Fruit fly (Drosophila melanogaster) whole organism, embryonic: ENCODE results near the gene Bace.

Source experiments
- Atf-2 ChIP-seq: fragments of 200-800 bp; sonication (Bioruptor generic); optimal IDR thresholded peaks from 2 replicates; lab custom pipeline; 2016; ENCODE audit warnings: missing biosample characterization, missing genetic modification characterization
- CG11085 ChIP-seq: fragments of 200-800 bp; sonication (Bioruptor generic); IDR thresholded peaks from 2 replicates; pipeline ENCODE4 v1.3.6; 2022; ENCODE audit warnings: missing biosample characterization, missing genetic modification characterization
- CG11504 ChIP-seq: fragments of 200-800 bp; sonication (Bioruptor generic); optimal IDR thresholded peaks from 3 replicates; lab custom pipeline; 2019; ENCODE audit warnings: missing biosample characterization, mild to moderate bottlenecking, missing genetic modification characterization, moderate library complexity
- CG1233 ChIP-seq: fragments of 200-800 bp; sonication (Bioruptor generic); optimal IDR thresholded peaks from 4 replicates; lab custom pipeline; 2018; ENCODE audit warnings: missing biosample characterization, mild to moderate bottlenecking, missing genetic modification characterization
- CG12391 ChIP-seq: fragments of 200-800 bp; sonication (Bioruptor generic); optimal IDR thresholded peaks from 3 replicates; lab custom pipeline; 2018; ENCODE audit warnings: missing biosample characterization, mild to moderate bottlenecking, missing genetic modification characterization, moderate library complexity
- CG15479 ChIP-seq: fragments of 200-800 bp; sonication (Bioruptor generic); optimal IDR thresholded peaks from 3 replicates; lab custom pipeline; 2019; ENCODE audit warnings: missing biosample characterization, mild to moderate bottlenecking, missing genetic modification characterization, moderate library complexity
- CG1603 ChIP-seq: fragments of 200-800 bp; sonication (Bioruptor generic); optimal IDR thresholded peaks from 2 replicates; lab custom pipeline; 2019; ENCODE audit warnings: missing biosample characterization, mild to moderate bottlenecking, missing genetic modification characterization, moderate library complexity
- CG16815 ChIP-seq: fragments of 200-800 bp; sonication (Bioruptor generic); optimal IDR thresholded peaks from 3 replicates; lab custom pipeline; 2017; ENCODE audit warnings: missing biosample characterization, mild to moderate bottlenecking, missing genetic modification characterization
- CG17829 ChIP-seq: fragments of 200-800 bp; optimal IDR thresholded peaks from 2 replicates; lab custom pipeline; 2019; ENCODE audit warnings: missing biosample characterization, mild to moderate bottlenecking, missing genetic modification characterization, moderate library complexity
- CG2199 ChIP-seq: fragments of 200-800 bp; sonication (Bioruptor generic); IDR thresholded peaks from 3 replicates; pipeline ENCODE4 v1.3.6; 2022; ENCODE audit warnings: missing biosample characterization, missing genetic modification characterization
- CG2678 ChIP-seq: fragments of 200-800 bp; sonication (Bioruptor generic); optimal IDR thresholded peaks from 3 replicates; lab custom pipeline; 2019; ENCODE audit warnings: missing biosample characterization, mild to moderate bottlenecking, missing genetic modification characterization, moderate library complexity
- CG31388 ChIP-seq: fragments of 200-800 bp; sonication (Bioruptor generic); optimal IDR thresholded peaks from 2 replicates; lab custom pipeline; 2016; ENCODE audit warnings: missing biosample characterization, missing genetic modification characterization
- CG32767 ChIP-seq: fragments of 200-800 bp; sonication (Bioruptor generic); IDR thresholded peaks from 2 replicates; pipeline ENCODE4 v1.3.6; 2022; ENCODE audit warnings: missing biosample characterization, missing genetic modification characterization
- CG4707 ChIP-seq: fragments of 200-800 bp; sonication (Bioruptor generic); optimal IDR thresholded peaks from 2 replicates; lab custom pipeline; 2018; ENCODE audit warnings: missing biosample characterization, mild to moderate bottlenecking, missing genetic modification characterization, moderate library complexity
- CG4730 ChIP-seq: fragments of 200-800 bp; sonication (Bioruptor generic); IDR thresholded peaks from 2 replicates; pipeline ENCODE4 v1.3.6; 2022; ENCODE audit warnings: missing biosample characterization, missing genetic modification characterization
- CG6254 ChIP-seq: fragments of 200-800 bp; sonication (Bioruptor generic); optimal IDR thresholded peaks from 3 replicates; lab custom pipeline; 2017; ENCODE audit warnings: mild to moderate bottlenecking, missing biosample characterization, missing genetic modification reagents, missing genetic modification characterization
- CG8281 ChIP-seq: fragments of 200-800 bp; sonication (Bioruptor generic); optimal IDR thresholded peaks from 2 replicates; lab custom pipeline; 2018; ENCODE audit warnings: missing biosample characterization, mild to moderate bottlenecking, missing genetic modification characterization, moderate library complexity
- CG8765 ChIP-seq: fragments of 200-800 bp; sonication (Bioruptor generic); IDR thresholded peaks from 2 replicates; pipeline ENCODE4 v1.3.6; 2022; ENCODE audit warnings: missing biosample characterization, missing genetic modification characterization
- CG9437 ChIP-seq: fragments of 200-800 bp; sonication (Bioruptor generic); optimal IDR thresholded peaks from 2 replicates; lab custom pipeline; 2018; ENCODE audit warnings: missing biosample characterization, mild to moderate bottlenecking, missing genetic modification characterization
- CG9876 ChIP-seq: fragments of 200-800 bp; sonication (Bioruptor generic); optimal IDR thresholded peaks from 2 replicates; lab custom pipeline; 2016; ENCODE audit warnings: missing biosample characterization, missing genetic modification characterization
- CHES-1-like ChIP-seq: fragments of 200-800 bp; sonication (Bioruptor generic); optimal IDR thresholded peaks from 2 replicates; lab custom pipeline; 2016; ENCODE audit warnings: missing biosample characterization, missing genetic modification characterization
- D19A ChIP-seq: fragments of 200-800 bp; optimal IDR thresholded peaks from 3 replicates; lab custom pipeline; 2019; ENCODE audit warnings: missing biosample characterization, mild to moderate bottlenecking, missing genetic modification characterization, moderate library complexity
- Dp ChIP-seq: fragments of 200-800 bp; sonication (Bioruptor generic); optimal IDR thresholded peaks from 2 replicates; lab custom pipeline; 2018; ENCODE audit warnings: missing biosample characterization, mild to moderate bottlenecking, missing genetic modification characterization, moderate library complexity
- Drgx ChIP-seq: fragments of 200-800 bp; sonication (Bioruptor generic); IDR thresholded peaks from 2 replicates; pipeline ENCODE4 v1.3.6; 2022; ENCODE audit warnings: missing biosample characterization, missing genetic modification characterization
- Hey ChIP-seq: fragments of 200-800 bp; sonication (Bioruptor generic); optimal IDR thresholded peaks from 3 replicates; lab custom pipeline; 2018; ENCODE audit warnings: missing biosample characterization, mild to moderate bottlenecking, missing genetic modification characterization
- Jarid2 ChIP-seq: fragments of 200-800 bp; sonication (Bioruptor generic); optimal IDR thresholded peaks from 3 replicates; lab custom pipeline; 2017; ENCODE audit warnings: mild to moderate bottlenecking, missing biosample characterization, missing genetic modification reagents, missing genetic modification characterization
- Lpt ChIP-seq: fragments of >200 bp; optimal IDR thresholded peaks from 2 replicates; lab custom pipeline; 2018; ENCODE audit warnings: missing biosample characterization, missing genetic modification characterization
- Med ChIP-seq: fragments of 200-800 bp; sonication (Bioruptor generic); peaks from one replicate; lab custom pipeline; 2016; ENCODE audit warnings: missing biosample characterization, missing genetic modification characterization, mild to moderate bottlenecking, inconsistent platforms, moderate library complexity
- NK7.1 ChIP-seq: fragments of 200-800 bp; sonication (Bioruptor generic); optimal IDR thresholded peaks from 3 replicates; lab custom pipeline; 2016; ENCODE audit warnings: missing biosample characterization, missing genetic modification characterization
- Opbp ChIP-seq: fragments of 200-800 bp; sonication (Bioruptor generic); IDR thresholded peaks from 3 replicates; pipeline ENCODE4 v1.3.6; 2022; ENCODE audit warnings: missing biosample characterization, missing genetic modification characterization; ENCODE audit not compliant: partially characterized antibody
- Sry-δ ChIP-seq: fragments of 200-800 bp; sonication (Bioruptor generic); optimal IDR thresholded peaks from 2 replicates; lab custom pipeline; 2016; ENCODE audit warnings: missing biosample characterization, missing genetic modification characterization
- ab ChIP-seq: fragments of 200-800 bp; sonication (Bioruptor generic); optimal IDR thresholded peaks from 2 replicates; lab custom pipeline; 2016; ENCODE audit warnings: missing biosample characterization, missing genetic modification characterization
- chinmo ChIP-seq: fragments of 200-800 bp; sonication (Bioruptor generic); IDR thresholded peaks from 4 replicates; pipeline ENCODE4 v1.3.6; 2022; ENCODE audit warnings: missing biosample characterization, missing genetic modification characterization; ENCODE audit not compliant: partially characterized antibody
- crc ChIP-seq: fragments of 200-800 bp; sonication (Bioruptor generic); optimal IDR thresholded peaks from 2 replicates; lab custom pipeline; 2016; ENCODE audit warnings: missing biosample characterization, missing genetic modification characterization
- ewg ChIP-seq: fragments of 200-800 bp; sonication (Bioruptor generic); optimal IDR thresholded peaks from 3 replicates; lab custom pipeline; 2017; ENCODE audit warnings: mild to moderate bottlenecking, missing biosample characterization, missing genetic modification reagents, missing genetic modification characterization
- h ChIP-seq: fragments of >200 bp; optimal IDR thresholded peaks from 2 replicates; lab custom pipeline; 2017
- ham ChIP-seq: fragments of 200-800 bp; sonication (Bioruptor generic); IDR thresholded peaks from 2 replicates; pipeline ENCODE4 v1.3.6; 2022; ENCODE audit warnings: missing biosample characterization, missing genetic modification characterization
- insv ChIP-seq, 2 experiments: fragments of 200-800 bp; sonication (Bioruptor generic); optimal IDR thresholded peaks; 3 replicates each; lab custom pipeline; 2016 to 2018; ENCODE audit warnings: missing biosample characterization in 2 of 2, missing genetic modification characterization in 2 of 2
- nerfin-1 ChIP-seq: fragments of 200-800 bp; sonication (Bioruptor generic); optimal IDR thresholded peaks from 3 replicates; lab custom pipeline; 2019; ENCODE audit warnings: missing biosample characterization, mild to moderate bottlenecking, missing genetic modification characterization, moderate library complexity
- nom ChIP-seq: fragments of 200-800 bp; sonication (Bioruptor generic); optimal IDR thresholded peaks from 2 replicates; lab custom pipeline; 2017; ENCODE audit warnings: missing biosample characterization, missing genetic modification characterization, mild to moderate bottlenecking, moderate library complexity, missing genetic modification reagents
- ro ChIP-seq: fragments of 200-800 bp; sonication (Bioruptor generic); IDR thresholded peaks from 2 replicates; pipeline ENCODE4 v1.3.6; 2022; ENCODE audit warnings: missing biosample characterization, missing genetic modification characterization
- run ChIP-seq: fragments of 200-800 bp; sonication (Bioruptor generic); optimal IDR thresholded peaks from 3 replicates; lab custom pipeline; 2018; ENCODE audit warnings: missing biosample characterization, mild to moderate bottlenecking, missing genetic modification characterization
- slou ChIP-seq: fragments of 200-800 bp; sonication (Bioruptor generic); optimal IDR thresholded peaks from 3 replicates; lab custom pipeline; 2016; ENCODE audit warnings: missing biosample characterization, missing genetic modification characterization
- sqz ChIP-seq: fragments of 200-800 bp; sonication (Bioruptor generic); optimal IDR thresholded peaks from 3 replicates; lab custom pipeline; 2018; ENCODE audit warnings: missing biosample characterization, mild to moderate bottlenecking, missing genetic modification characterization
- tgo ChIP-seq: fragments of 200-800 bp; sonication (Bioruptor generic); IDR thresholded peaks from 3 replicates; pipeline ENCODE4 v1.3.6; 2022; ENCODE audit warnings: missing biosample characterization, missing genetic modification characterization
- trem ChIP-seq: fragments of 200-800 bp; optimal IDR thresholded peaks from 3 replicates; lab custom pipeline; 2019; ENCODE audit warnings: missing biosample characterization, mild to moderate bottlenecking, missing genetic modification characterization, moderate library complexity
- tup ChIP-seq: fragments of 200-800 bp; sonication (Bioruptor generic); optimal IDR thresholded peaks from 2 replicates; lab custom pipeline; 2016; ENCODE audit warnings: missing biosample characterization, mild to moderate bottlenecking, missing genetic modification characterization, moderate library complexity
- vvl ChIP-seq: fragments of 200-800 bp; sonication (Bioruptor generic); IDR thresholded peaks from 2 replicates; pipeline ENCODE4 v1.3.6; 2022; ENCODE audit warnings: missing biosample characterization, missing genetic modification characterization
- zen2 ChIP-seq: fragments of 200-800 bp; sonication (Bioruptor generic); IDR thresholded peaks from 3 replicates; pipeline ENCODE4 v1.3.6; 2022; ENCODE audit warnings: missing biosample characterization, missing genetic modification characterization; ENCODE audit not compliant: partially characterized antibody
- zfh2 ChIP-seq: fragments of 200-800 bp; sonication (Bioruptor generic); optimal IDR thresholded peaks from 2 replicates; lab custom pipeline; 2016; ENCODE audit warnings: missing biosample characterization, missing genetic modification characterization

Gene Bace

dm6 chr2L:8545393-8546100 is 49.4 kb upstream of the Bace start (continued):
- TF ChIP-seq CG8281 (tag; lab: Kevin White, UChicago) (no peak), zen2 (GFP tag; lab: Robert Waterston, UW) (no peak), nerfin-1 (tag; lab: Kevin White, UChicago) (no peak), CG15479 (GFP tag; lab: Kevin White, UChicago) (peak; percentile 87), CG1233 (GFP tag; lab: Kevin White, UChicago) (no peak), ro (GFP tag; lab: Robert Waterston, UW) (no peak), Lpt (no peak), ewg (no peak), CG32767 (GFP tag; lab: Robert Waterston, UW) (no peak), slou (GFP tag; lab: Kevin White, UChicago) (no peak), ab (no peak), Drgx (GFP tag; lab: Robert Waterston, UW) (no peak), CG12391 (tag; lab: Kevin White, UChicago) (peak; percentile 4), ham (no peak), CG1603 (peak; percentile 5), NK7.1 (GFP tag; lab: Kevin White, UChicago) (no peak), insv (GFP tag; optimal IDR thresholded peaks at IDR 0.05; lab: Kevin White, UChicago) (no peak), CG4730 (GFP tag; lab: Robert Waterston, UW) (no peak), CG31388 (GFP tag; lab: Kevin White, UChicago) (no peak), CG2678 (tag; lab: Kevin White, UChicago) (no peak), tup (GFP tag; lab: Kevin White, UChicago) (peak; percentile 15), chinmo (GFP tag; lab: Robert Waterston, UW) (no peak), Hey (no peak), CG16815 (GFP tag; lab: Kevin White, UChicago) (no peak), CG11085 (GFP tag; lab: Robert Waterston, UW) (no peak), Jarid2 (no peak), nom (GFP tag; lab: Kevin White, UChicago) (no peak), CG17829 (tag; lab: Kevin White, UChicago) (peak; percentile 40), tgo (GFP tag; lab: Robert Waterston, UW) (no peak), CG6254 (peak; percentile 2), crc (GFP tag; lab: Kevin White, UChicago) (no peak), CHES-1-like (GFP tag; lab: Kevin White, UChicago) (no peak), Opbp (GFP tag; lab: Robert Waterston, UW) (no peak), zfh2 (no peak), CG2199 (GFP tag; lab: Robert Waterston, UW) (0 out of 3 replicates have a peak, but pooled peaks have one; percentile 27), trem (tag; lab: Kevin White, UChicago) (no peak), D19A (tag; lab: Kevin White, UChicago) (peak; percentile 30), Dp (GFP tag; lab: Kevin White, UChicago) (no peak), Sry-δ (GFP tag; lab: Kevin White, UChicago) (no peak), CG9437 (GFP tag; lab: Kevin White, UChicago) (no peak), h (no peak), CG11504 (peak; percentile 3), CG9876 (no peak), run (tag; lab: Kevin White, UChicago) (no peak), CG4707 (peak; percentile 39), sqz (GFP tag; lab: Kevin White, UChicago) (no peak), vvl (GFP tag; lab: Robert Waterston, UW) (peak; percentile 24; the same call in 1 of the 2 replicates), CG8765 (GFP tag; lab: Robert Waterston, UW) (no peak), Med (GFP tag; lab: Kevin White, UChicago) (peak; percentile 43), Atf-2 (GFP tag; lab: Kevin White, UChicago) (no peak)
